Comparison of ENCODE assay signal across 4 fruit fly cellular contexts in the genomic region with DNA sequence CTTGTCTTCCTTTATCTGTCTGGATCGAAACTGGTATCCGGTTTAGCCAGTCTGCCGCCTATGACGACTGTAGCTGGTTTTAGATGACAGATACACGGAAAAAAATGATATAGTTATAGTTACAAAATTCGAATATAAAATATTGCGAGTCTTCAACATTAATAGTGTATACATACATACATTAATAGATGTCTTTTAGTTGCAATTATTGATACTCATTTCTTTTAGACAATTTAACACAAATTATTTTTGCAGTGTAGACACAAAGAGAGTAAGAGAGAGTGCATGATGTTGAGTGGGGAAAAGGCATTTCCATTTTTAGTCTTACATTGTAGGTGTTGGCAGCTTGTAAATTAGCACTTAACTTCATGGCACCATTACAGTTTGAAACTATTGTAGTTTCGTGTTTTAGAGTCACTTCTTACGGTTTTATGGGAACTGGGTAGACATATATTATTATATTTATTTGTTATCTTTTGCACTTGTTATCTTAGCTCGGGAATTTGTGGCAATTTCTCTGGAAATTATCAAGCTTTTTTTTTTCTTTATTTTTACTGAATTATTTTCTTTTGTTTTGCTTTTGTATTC.
TF ChIP-seq lines count a peak whose summit lies in the region.

No protein-coding gene starts in this region.

TF ChIP-seq in whole organism, adult, 20 proteins besides CTCF, POLR2A, EP300 and RAD21 (continued from another document):
- TF ChIP-seq Crg-1 (GFP tag; optimal IDR thresholded peaks at IDR 0.05; lab: Kevin White, UChicago) (no peak), Clk (GFP tag; optimal IDR thresholded peaks at IDR 0.05; lab: Kevin White, UChicago) (no peak), CG33017 (tag; optimal IDR thresholded peaks at IDR 0.05; lab: Kevin White, UChicago) (peak; percentile 90)

TF ChIP-seq in whole organism, embryonic, 481 proteins besides CTCF, POLR2A, EP300 and RAD21 (continued from another document and continues in another):
- no peak for TF ChIP-seq Doc3 (GFP tag; IDR thresholded peaks at IDR 0.05; lab: Robert Waterston, UW; ENCODE audit: partially characterized antibody)
- TF ChIP-seq CG1832 (GFP tag; optimal IDR thresholded peaks at IDR 0.05; lab: Kevin White, UChicago): no peak
- peak; percentile 73 for TF ChIP-seq CG9609 (GFP tag; optimal IDR thresholded peaks at IDR 0.05; lab: Kevin White, UChicago)
- no peak for TF ChIP-seq CG15011 (GFP tag; optimal IDR thresholded peaks at IDR 0.05; lab: Kevin White, UChicago)
- TF ChIP-seq Usf (GFP tag; optimal IDR thresholded peaks at IDR 0.05; lab: Kevin White, UChicago): peak; percentile 39
- no peak for TF ChIP-seq Atf6 (GFP tag; IDR thresholded peaks at IDR 0.05; lab: Robert Waterston, UW)
- no peak for TF ChIP-seq CG9797 (GFP tag; optimal IDR thresholded peaks at IDR 0.05; lab: Kevin White, UChicago)
- TF ChIP-seq Hey (tag; optimal IDR thresholded peaks at IDR 0.05; lab: Kevin White, UChicago): no peak
- no peak for TF ChIP-seq CG12071 (GFP tag; optimal IDR thresholded peaks at IDR 0.05; lab: Kevin White, UChicago)
- TF ChIP-seq knrl (GFP tag; IDR thresholded peaks at IDR 0.05; lab: Robert Waterston, UW; ENCODE audit: partially characterized antibody): no peak
- peak; percentile 81 for TF ChIP-seq slbo (GFP tag; IDR thresholded peaks at IDR 0.05; lab: Robert Waterston, UW)
- peak; percentile 94 for TF ChIP-seq CG6654 (GFP tag; optimal IDR thresholded peaks at IDR 0.05; lab: Kevin White, UChicago)
- no peak for TF ChIP-seq CG31388 (GFP tag; optimal IDR thresholded peaks at IDR 0.05; lab: Kevin White, UChicago)
- no peak for TF ChIP-seq CG18764 (GFP tag; optimal IDR thresholded peaks at IDR 0.05; lab: Kevin White, UChicago)
- TF ChIP-seq CG7928 (GFP tag; optimal IDR thresholded peaks at IDR 0.05; lab: Kevin White, UChicago): no peak
- TF ChIP-seq D19A (tag; optimal IDR thresholded peaks at IDR 0.05; lab: Kevin White, UChicago): no peak
- TF ChIP-seq her (GFP tag; optimal IDR thresholded peaks at IDR 0.05; lab: Kevin White, UChicago): peak; percentile 74
- TF ChIP-seq psq (GFP tag; optimal IDR thresholded peaks at IDR 0.05; lab: Kevin White, UChicago): peak; percentile 18
- TF ChIP-seq caup (GFP tag; optimal IDR thresholded peaks at IDR 0.05; lab: Kevin White, UChicago; ENCODE audit: severe bottlenecking): no peak
- TF ChIP-seq zen (tag; optimal IDR thresholded peaks at IDR 0.05; lab: Kevin White, UChicago): no peak
- TF ChIP-seq Bgb (GFP tag; IDR thresholded peaks at IDR 0.05; lab: Robert Waterston, UW; ENCODE audit: partially characterized antibody): no peak
- TF ChIP-seq Kr (GFP tag; optimal IDR thresholded peaks at IDR 0.05; lab: Kevin White, UChicago): no peak
- TF ChIP-seq CG4617 (GFP tag; optimal IDR thresholded peaks at IDR 0.05; lab: Kevin White, UChicago; ENCODE audit: borderline replicate concordance): peak; percentile 72
- TF ChIP-seq en (GFP tag; optimal IDR thresholded peaks at IDR 0.05; lab: Kevin White, UChicago): peak; percentile 84
- no peak for TF ChIP-seq CG10267 (tag; optimal IDR thresholded peaks at IDR 0.05; lab: Kevin White, UChicago)
- TF ChIP-seq CG12104 (GFP tag; optimal IDR thresholded peaks at IDR 0.05; lab: Kevin White, UChicago): no peak
- peak in 1 of 3 experiments; percentile 92 for TF ChIP-seq lola (GFP tag; optimal IDR thresholded peaks at IDR 0.05; lab: Kevin White, UChicago)
- TF ChIP-seq Doc2 (GFP tag; IDR thresholded peaks at IDR 0.05; lab: Robert Waterston, UW): no peak
- peak; percentile 28 for TF ChIP-seq luna (GFP tag; optimal IDR thresholded peaks at IDR 0.05; lab: Kevin White, UChicago)
- peak; percentile 83 for TF ChIP-seq CG10209 (GFP tag; optimal IDR thresholded peaks at IDR 0.05; lab: Kevin White, UChicago)
- TF ChIP-seq CG8290 (GFP tag; optimal IDR thresholded peaks at IDR 0.05; lab: Kevin White, UChicago): peak; percentile 85
- peak in 1 of 2 experiments; percentile 93 for TF ChIP-seq CG8290 (tag; optimal IDR thresholded peaks at IDR 0.05; lab: Kevin White, UChicago)
- TF ChIP-seq z (GFP tag; IDR thresholded peaks at IDR 0.05; lab: Robert Waterston, UW): no peak
- TF ChIP-seq fd64A (GFP tag; optimal IDR thresholded peaks at IDR 0.05; lab: Kevin White, UChicago): no peak
- peak; percentile 82 for TF ChIP-seq org-1 (GFP tag; optimal IDR thresholded peaks at IDR 0.05; lab: Kevin White, UChicago)
- TF ChIP-seq sens-2 (GFP tag; IDR thresholded peaks at IDR 0.05; lab: Robert Waterston, UW): peak; percentile 59; the same call in 1 of the 2 replicates
- TF ChIP-seq CG6813 (GFP tag; optimal IDR thresholded peaks at IDR 0.05; lab: Kevin White, UChicago): no peak
- TF ChIP-seq Spps (tag; optimal IDR thresholded peaks at IDR 0.05; lab: Kevin White, UChicago): no peak
- no peak for TF ChIP-seq pfk (GFP tag; optimal IDR thresholded peaks at IDR 0.05; lab: Kevin White, UChicago)
- no peak for TF ChIP-seq Dip3 (GFP tag; optimal IDR thresholded peaks at IDR 0.05; lab: Kevin White, UChicago)

TF ChIP-seq in whole organism, prepupa, 60 proteins besides CTCF, POLR2A, EP300 and RAD21 (continued from another document):
- TF ChIP-seq CG6808 (GFP tag; optimal IDR thresholded peaks at IDR 0.05; lab: Kevin White, UChicago): no peak
- TF ChIP-seq Gug (GFP tag; IDR thresholded peaks at IDR 0.05; lab: Robert Waterston, UW): no peak
- peak; percentile 84 for TF ChIP-seq CG4318 (GFP tag; optimal IDR thresholded peaks at IDR 0.05; lab: Kevin White, UChicago)
- TF ChIP-seq CG8119 (GFP tag; IDR thresholded peaks at IDR 0.05; lab: Robert Waterston, UW): peak; percentile 97
- peak; percentile 92 for TF ChIP-seq acj6 (GFP tag; optimal IDR thresholded peaks at IDR 0.05; lab: Kevin White, UChicago)
- no peak for TF ChIP-seq CG9139 (GFP tag; optimal IDR thresholded peaks at IDR 0.05; lab: Kevin White, UChicago)
- no peak for TF ChIP-seq fd85E (GFP tag; optimal IDR thresholded peaks at IDR 0.05; lab: Kevin White, UChicago)
- peak; percentile 83 for TF ChIP-seq lz (GFP tag; optimal IDR thresholded peaks at IDR 0.05; lab: Kevin White, UChicago)
- no peak for TF ChIP-seq fkh (GFP tag; optimal IDR thresholded peaks at IDR 0.05; lab: Kevin White, UChicago)
- TF ChIP-seq cyc (GFP tag; optimal IDR thresholded peaks at IDR 0.05; lab: Kevin White, UChicago): no peak
- TF ChIP-seq Met (GFP tag; optimal IDR thresholded peaks at IDR 0.05; lab: Kevin White, UChicago): peak; percentile 29
- TF ChIP-seq CG8632 (GFP tag; optimal IDR thresholded peaks at IDR 0.05; lab: Kevin White, UChicago): peak; percentile 95
- TF ChIP-seq net (GFP tag; optimal IDR thresholded peaks at IDR 0.05; lab: Kevin White, UChicago): peak; percentile 94
- peak; percentile 74 for TF ChIP-seq vri (GFP tag; optimal IDR thresholded peaks at IDR 0.05; lab: Kevin White, UChicago)
- TF ChIP-seq ss (GFP tag; optimal IDR thresholded peaks at IDR 0.05; lab: Kevin White, UChicago): no peak
- TF ChIP-seq CG7368 (GFP tag; optimal IDR thresholded peaks at IDR 0.05; lab: Kevin White, UChicago): no peak
- TF ChIP-seq Eip93F (GFP tag; optimal IDR thresholded peaks at IDR 0.05; lab: Kevin White, UChicago): no peak
- peak; percentile 72 for TF ChIP-seq Ets21C (GFP tag; optimal IDR thresholded peaks at IDR 0.05; lab: Kevin White, UChicago)
- peak; percentile 18 for TF ChIP-seq Eip78C (GFP tag; lab: Kevin White, UChicago)
- TF ChIP-seq Hr38 (GFP tag; optimal IDR thresholded peaks at IDR 0.05; lab: Kevin White, UChicago): peak; percentile 52
- TF ChIP-seq CG31627 (GFP tag; optimal IDR thresholded peaks at IDR 0.05; lab: Kevin White, UChicago): peak; percentile 83
- peak; percentile 96 for TF ChIP-seq Hr4 (GFP tag; optimal IDR thresholded peaks at IDR 0.05; lab: Kevin White, UChicago)
- no peak for TF ChIP-seq dsx (GFP tag; optimal IDR thresholded peaks at IDR 0.05; lab: Kevin White, UChicago; ENCODE audit: poor library complexity, severe bottlenecking)
- no peak for TF ChIP-seq CG11294 (GFP tag; IDR thresholded peaks at IDR 0.05; lab: Robert Waterston, UW)
- TF ChIP-seq dac (GFP tag; optimal IDR thresholded peaks at IDR 0.05; lab: Kevin White, UChicago): peak; percentile 49
- TF ChIP-seq Sox102F (GFP tag; optimal IDR thresholded peaks at IDR 0.05; lab: Kevin White, UChicago): peak; percentile 82
- TF ChIP-seq Blimp-1 (GFP tag; optimal IDR thresholded peaks at IDR 0.05; lab: Kevin White, UChicago): no peak
- TF ChIP-seq Sox15 (GFP tag; optimal IDR thresholded peaks at IDR 0.05; lab: Kevin White, UChicago): peak; percentile 82
- TF ChIP-seq CG6276 (GFP tag; optimal IDR thresholded peaks at IDR 0.05; lab: Kevin White, UChicago): no peak
- TF ChIP-seq svp (GFP tag; lab: Kevin White, UChicago): peak; percentile 28
- peak; percentile 78 for TF ChIP-seq Smox (GFP tag; optimal IDR thresholded peaks at IDR 0.05; lab: Kevin White, UChicago)
- peak; percentile 96 for TF ChIP-seq CG32006 (GFP tag; optimal IDR thresholded peaks at IDR 0.05; lab: Kevin White, UChicago)
- TF ChIP-seq Eip75B (GFP tag; optimal IDR thresholded peaks at IDR 0.05; lab: Kevin White, UChicago): peak; percentile 59
- peak; percentile 86 for TF ChIP-seq CG16779 (tag; optimal IDR thresholded peaks at IDR 0.05; lab: Kevin White, UChicago)
- no peak for TF ChIP-seq CG11762 (GFP tag; optimal IDR thresholded peaks at IDR 0.05; lab: Kevin White, UChicago; ENCODE audit: insufficient read depth)
- no peak for TF ChIP-seq CG3032 (tag; optimal IDR thresholded peaks at IDR 0.05; lab: Kevin White, UChicago)
- no peak for TF ChIP-seq CG11902 (GFP tag; optimal IDR thresholded peaks at IDR 0.05; lab: Kevin White, UChicago)
- TF ChIP-seq CG6792 (GFP tag; optimal IDR thresholded peaks at IDR 0.05; lab: Kevin White, UChicago): peak; percentile 92
- no peak for TF ChIP-seq CG8319 (GFP tag; optimal IDR thresholded peaks at IDR 0.05; lab: Kevin White, UChicago)
- TF ChIP-seq achi (GFP tag; optimal IDR thresholded peaks at IDR 0.05; lab: Kevin White, UChicago): peak; percentile 94
- TF ChIP-seq salr (GFP tag; optimal IDR thresholded peaks at IDR 0.05; lab: Kevin White, UChicago): peak; percentile 83 to 93
- peak; percentile 94 for TF ChIP-seq pdm3 (GFP tag; optimal IDR thresholded peaks at IDR 0.05; lab: Kevin White, UChicago)

TF ChIP-seq in whole organism, wandering third instar larva, 38 proteins besides CTCF, POLR2A, EP300 and RAD21 (continued from another document):
- TF ChIP-seq CrebA (GFP tag; optimal IDR thresholded peaks at IDR 0.05; lab: Kevin White, UChicago; ENCODE audit: borderline replicate concordance) (no peak), Dfd (GFP tag; optimal IDR thresholded peaks at IDR 0.05; lab: Kevin White, UChicago) (no peak), ey (GFP tag; optimal IDR thresholded peaks at IDR 0.05; lab: Kevin White, UChicago) (peak; percentile 87), dmrt93B (GFP tag; optimal IDR thresholded peaks at IDR 0.05; lab: Kevin White, UChicago) (no peak), Sp1 (GFP tag; optimal IDR thresholded peaks at IDR 0.05; lab: Kevin White, UChicago) (no peak), Jra (GFP tag; optimal IDR thresholded peaks at IDR 0.05; lab: Kevin White, UChicago) (peak; percentile 79), sv (GFP tag; optimal IDR thresholded peaks at IDR 0.05; lab: Kevin White, UChicago) (peak; percentile 77), GATAd (GFP tag; optimal IDR thresholded peaks at IDR 0.05; lab: Kevin White, UChicago) (no peak), Rel (GFP tag; optimal IDR thresholded peaks at IDR 0.05; lab: Kevin White, UChicago) (no peak), Rel (tag; optimal IDR thresholded peaks at IDR 0.05; lab: Kevin White, UChicago) (peak; percentile 68), woc (GFP tag; optimal IDR thresholded peaks at IDR 0.05; lab: Kevin White, UChicago) (no peak), Mio (GFP tag; optimal IDR thresholded peaks at IDR 0.05; lab: Kevin White, UChicago) (no peak), Abd-B (GFP tag; optimal IDR thresholded peaks at IDR 0.05; lab: Kevin White, UChicago) (no peak), CG32264 (GFP tag; optimal IDR thresholded peaks at IDR 0.05; lab: Kevin White, UChicago) (no peak)
